Worm (Caenorhabditis elegans): ENCODE data around the gene acox-1.5.

DNA sequence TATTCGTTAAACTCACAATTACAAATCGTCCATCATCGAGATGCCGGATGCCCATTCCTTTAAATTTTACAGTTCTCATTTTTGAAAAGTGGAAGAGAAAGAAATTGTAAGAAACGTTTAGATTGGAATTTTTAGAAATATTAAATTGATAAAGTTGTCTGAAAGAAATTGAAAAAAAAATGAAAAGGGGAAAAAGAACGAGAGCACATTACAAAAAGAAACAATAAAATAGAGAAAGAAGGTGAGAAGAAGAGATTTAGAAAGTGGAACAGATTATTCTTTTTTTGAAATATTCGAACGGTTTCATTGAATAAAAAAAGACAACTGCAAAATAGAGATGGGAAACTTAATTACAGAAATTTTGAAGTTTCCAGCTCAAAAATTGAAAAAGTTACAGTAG, 30.8 kb downstream of the acox-1.5 start, which contains the start of gene C48B4.8:
- TF ChIP-seq pha-4 (tag; optimal IDR thresholded peaks at IDR 0.05) (no peak), B0336.3 (GFP tag; IDR thresholded peaks at IDR 0.05) (no peak), ama-1 (optimal IDR thresholded peaks at IDR 0.05) (no peak), ama-1 (GFP tag; optimal IDR thresholded peaks at IDR 0.05) (no peak), snpc-4 (GFP tag; optimal IDR thresholded peaks at IDR 0.05) (no peak), snpc-4 (tag; optimal IDR thresholded peaks at IDR 0.05) (no peak), lin-35 (GFP tag; optimal IDR thresholded peaks at IDR 0.05) (no peak), dox-1 (GFP tag; IDR thresholded peaks at IDR 0.05) (no peak), ztf-26 (tag; optimal IDR thresholded peaks at IDR 0.05) (no peak), dpl-1 (GFP tag; optimal IDR thresholded peaks at IDR 0.05) (no peak), sea-2 (GFP tag; IDR thresholded peaks at IDR 0.05) (no peak), rpc-1 (optimal IDR thresholded peaks at IDR 0.05) (no peak), rpc-1 (tag; optimal IDR thresholded peaks at IDR 0.05) (no peak), bed-1 (GFP tag; IDR thresholded peaks at IDR 0.05) (no peak)
